Fruit fly (Drosophila melanogaster) whole organism, embryonic: ENCODE results near the gene Fbw5.

Experiments
- Blimp-1 ChIP-seq: fragments of 200-800 bp; sonication (Bioruptor generic); optimal IDR thresholded peaks from 3 replicates; lab custom pipeline; 2018; ENCODE audit warnings: missing biosample characterization, missing genetic modification characterization, mild to moderate bottlenecking, moderate library complexity, missing genetic modification reagents
- CG10431 ChIP-seq: fragments of 200-800 bp; sonication (Bioruptor generic); optimal IDR thresholded peaks from 3 replicates; lab custom pipeline; 2018; ENCODE audit warnings: missing biosample characterization, mild to moderate bottlenecking, missing genetic modification characterization
- CG12104 ChIP-seq: fragments of 200-800 bp; sonication (Bioruptor generic); optimal IDR thresholded peaks from 3 replicates; lab custom pipeline; 2016; ENCODE audit warnings: missing biosample characterization, missing genetic modification characterization
- CG13287 ChIP-seq: fragments of 200-800 bp; sonication (Bioruptor generic); IDR thresholded peaks from 2 replicates; pipeline ENCODE4 v1.3.6; 2022; ENCODE audit warnings: missing biosample characterization, missing genetic modification characterization; ENCODE audit not compliant: partially characterized antibody
- CG14050 ChIP-seq: fragments of 200-800 bp; sonication (Bioruptor generic); IDR thresholded peaks from 3 replicates; pipeline ENCODE4 v1.3.6; 2022; ENCODE audit warnings: missing biosample characterization, missing genetic modification characterization
- CG15514 ChIP-seq: fragments of 200-800 bp; sonication (Bioruptor generic); optimal IDR thresholded peaks from 3 replicates; lab custom pipeline; 2017; ENCODE audit warnings: missing biosample characterization, missing genetic modification characterization, mild to moderate bottlenecking, moderate library complexity, missing genetic modification reagents
- CG1603 ChIP-seq: fragments of 200-800 bp; sonication (Bioruptor generic); optimal IDR thresholded peaks from 2 replicates; lab custom pipeline; 2019; ENCODE audit warnings: missing biosample characterization, mild to moderate bottlenecking, missing genetic modification characterization, moderate library complexity
- CG18011 ChIP-seq: fragments of 200-800 bp; sonication (Bioruptor generic); optimal IDR thresholded peaks from 2 replicates; lab custom pipeline; 2017; ENCODE audit warnings: missing biosample characterization, missing genetic modification characterization, mild to moderate bottlenecking, moderate library complexity, missing genotype
- CG18619 ChIP-seq: fragments of 200-800 bp; sonication (Bioruptor generic); optimal IDR thresholded peaks from 3 replicates; lab custom pipeline; 2017; ENCODE audit warnings: missing biosample characterization, mild to moderate bottlenecking, missing genetic modification characterization
- CG31388 ChIP-seq: fragments of 200-800 bp; sonication (Bioruptor generic); optimal IDR thresholded peaks from 2 replicates; lab custom pipeline; 2016; ENCODE audit warnings: missing biosample characterization, missing genetic modification characterization
- CG3847 ChIP-seq: fragments of 200-800 bp; sonication (Bioruptor generic); IDR thresholded peaks from 2 replicates; pipeline ENCODE4 v1.3.6; 2022; ENCODE audit warnings: missing biosample characterization, missing genetic modification characterization
- CG4282 ChIP-seq: fragments of 200-800 bp; sonication (Bioruptor generic); optimal IDR thresholded peaks from 2 replicates; lab custom pipeline; 2016; ENCODE audit warnings: missing biosample characterization, missing genetic modification characterization
- CG4404 ChIP-seq: fragments of 200-800 bp; sonication (Bioruptor generic); IDR thresholded peaks from 2 replicates; pipeline ENCODE4 v1.3.6; 2022; ENCODE audit warnings: missing biosample characterization, missing genetic modification characterization
- CG4730 ChIP-seq: fragments of 200-800 bp; sonication (Bioruptor generic); IDR thresholded peaks from 2 replicates; pipeline ENCODE4 v1.3.6; 2022; ENCODE audit warnings: missing biosample characterization, missing genetic modification characterization
- CG6813 ChIP-seq: fragments of 200-800 bp; sonication (Bioruptor generic); optimal IDR thresholded peaks from 2 replicates; lab custom pipeline; 2017; ENCODE audit warnings: missing biosample characterization, missing genetic modification characterization, mild to moderate bottlenecking, moderate library complexity, missing genetic modification reagents
- CG7372 ChIP-seq: fragments of 200-800 bp; sonication (Bioruptor generic); IDR thresholded peaks from 2 replicates; pipeline ENCODE4 v1.3.6; 2022; ENCODE audit warnings: missing biosample characterization, missing genetic modification characterization
- CG7963 ChIP-seq: fragments of 200-800 bp; sonication (Bioruptor generic); IDR thresholded peaks from 3 replicates; pipeline ENCODE4 v1.3.6; 2022; ENCODE audit warnings: missing biosample characterization, missing genetic modification characterization; ENCODE audit not compliant: partially characterized antibody
- CG7987 ChIP-seq: fragments of 200-800 bp; sonication (Bioruptor generic); optimal IDR thresholded peaks from 2 replicates; lab custom pipeline; 2018; ENCODE audit warnings: missing biosample characterization, mild to moderate bottlenecking, missing genetic modification characterization, moderate library complexity
- CG8765 ChIP-seq: fragments of 200-800 bp; sonication (Bioruptor generic); IDR thresholded peaks from 2 replicates; pipeline ENCODE4 v1.3.6; 2022; ENCODE audit warnings: missing biosample characterization, missing genetic modification characterization
- CG9727 ChIP-seq: fragments of 200-800 bp; sonication (Bioruptor generic); optimal IDR thresholded peaks from 3 replicates; lab custom pipeline; 2017; ENCODE audit warnings: missing biosample characterization, mild to moderate bottlenecking, missing genetic modification characterization
- CG9932 ChIP-seq: fragments of 200-800 bp; sonication (Bioruptor generic); IDR thresholded peaks from 2 replicates; pipeline ENCODE4 v1.3.6; 2022; ENCODE audit warnings: missing biosample characterization, missing genetic modification characterization
- Chrac-16 ChIP-seq: fragments of 200-800 bp; sonication (Bioruptor generic); optimal IDR thresholded peaks from 3 replicates; lab custom pipeline; 2016; ENCODE audit warnings: missing biosample characterization, missing genetic modification characterization
- D19B ChIP-seq: fragments of 200-800 bp; sonication (Bioruptor generic); optimal IDR thresholded peaks from 2 replicates; lab custom pipeline; 2017; ENCODE audit warnings: missing biosample characterization, mild to moderate bottlenecking, missing genetic modification characterization
- Gsc ChIP-seq: fragments of 200-800 bp; sonication (Bioruptor generic); IDR thresholded peaks from 2 replicates; pipeline ENCODE4 v1.3.6; 2022; ENCODE audit warnings: missing biosample characterization, missing genetic modification characterization
- H15 ChIP-seq: fragments of 200-800 bp; sonication (Bioruptor generic); IDR thresholded peaks from 3 replicates; pipeline ENCODE4 v1.3.6; 2022; ENCODE audit warnings: missing biosample characterization, missing genetic modification characterization
- HmgD ChIP-seq: fragments of 200-800 bp; sonication (Bioruptor generic); optimal IDR thresholded peaks from 3 replicates; lab custom pipeline; 2016; ENCODE audit warnings: missing biosample characterization, missing genetic modification characterization
- HmgZ ChIP-seq: fragments of 200-800 bp; sonication (Bioruptor generic); optimal IDR thresholded peaks from 2 replicates; lab custom pipeline; 2018; ENCODE audit warnings: missing biosample characterization, mild to moderate bottlenecking, missing genetic modification characterization
- Lhr ChIP-seq: fragments of 200-800 bp; sonication (Bioruptor generic); optimal IDR thresholded peaks from 3 replicates; lab custom pipeline; 2017; ENCODE audit warnings: mild to moderate bottlenecking, missing biosample characterization, missing genetic modification reagents, missing genetic modification characterization
- Nf-YA ChIP-seq: fragments of 200-800 bp; sonication (Bioruptor generic); IDR thresholded peaks from 2 replicates; pipeline ENCODE4 v1.3.6; 2022; ENCODE audit warnings: missing biosample characterization, missing genetic modification characterization
- Sox100B ChIP-seq: fragments of 200-800 bp; sonication (Bioruptor generic); optimal IDR thresholded peaks from 3 replicates; lab custom pipeline; 2018; ENCODE audit warnings: missing biosample characterization, mild to moderate bottlenecking, missing genetic modification characterization
- Tbp ChIP-seq: fragments of >200 bp; optimal IDR thresholded peaks from 2 replicates; lab custom pipeline; 2018; ENCODE audit warnings: missing biosample characterization, missing genetic modification characterization
- YL-1 ChIP-seq: fragments of 200-800 bp; sonication (Bioruptor generic); optimal IDR thresholded peaks from 3 replicates; lab custom pipeline; 2017; ENCODE audit warnings: missing biosample characterization, mild to moderate bottlenecking, missing genetic modification characterization
- aop ChIP-seq: fragments of 200-800 bp; sonication (Bioruptor generic); IDR thresholded peaks from 2 replicates; pipeline ENCODE4 v1.3.6; 2022; ENCODE audit warnings: missing biosample characterization, missing genetic modification characterization
- chn ChIP-seq: fragments of 200-800 bp; sonication (Bioruptor generic); optimal IDR thresholded peaks from 2 replicates; lab custom pipeline; 2016; ENCODE audit warnings: missing biosample characterization, missing genetic modification characterization
- ems ChIP-seq: fragments of 200-800 bp; sonication (Bioruptor generic); optimal IDR thresholded peaks from 3 replicates; lab custom pipeline; 2016; ENCODE audit warnings: missing biosample characterization, missing genetic modification characterization
- gcm2 ChIP-seq: fragments of 200-800 bp; sonication (Bioruptor generic); optimal IDR thresholded peaks from 2 replicates; lab custom pipeline; 2016; ENCODE audit warnings: missing biosample characterization, missing genetic modification characterization
- her ChIP-seq: fragments of 200-800 bp; sonication (Bioruptor generic); optimal IDR thresholded peaks from 2 replicates; lab custom pipeline; 2016; ENCODE audit warnings: missing biosample characterization, missing genetic modification characterization
- inv ChIP-seq: fragments of 200-800 bp; sonication (Bioruptor generic); IDR thresholded peaks from 2 replicates; pipeline ENCODE4 v1.3.6; 2022; ENCODE audit warnings: missing biosample characterization, missing genetic modification characterization; ENCODE audit not compliant: partially characterized antibody
- kni ChIP-seq: fragments of 200-800 bp; sonication (Bioruptor generic); optimal IDR thresholded peaks from 3 replicates; lab custom pipeline; 2017; ENCODE audit warnings: mild to moderate bottlenecking, missing biosample characterization, missing genetic modification reagents, missing genetic modification characterization
- org-1 ChIP-seq: fragments of 200-800 bp; sonication (Bioruptor generic); optimal IDR thresholded peaks from 2 replicates; lab custom pipeline; 2017; ENCODE audit warnings: missing biosample characterization, missing genetic modification characterization
- pho ChIP-seq: fragments of 200-800 bp; sonication (Bioruptor generic); optimal IDR thresholded peaks from 2 replicates; lab custom pipeline; 2016; ENCODE audit warnings: missing biosample characterization, missing genetic modification characterization
- phol ChIP-seq: fragments of 200-800 bp; sonication (Bioruptor generic); optimal IDR thresholded peaks from 3 replicates; lab custom pipeline; 2018; ENCODE audit warnings: missing biosample characterization, mild to moderate bottlenecking, missing genetic modification characterization, moderate library complexity
- psq ChIP-seq: fragments of 200-800 bp; sonication (Bioruptor generic); optimal IDR thresholded peaks from 2 replicates; lab custom pipeline; 2017; ENCODE audit warnings: missing biosample characterization, missing genetic modification characterization
- ro ChIP-seq: fragments of 200-800 bp; sonication (Bioruptor generic); IDR thresholded peaks from 2 replicates; pipeline ENCODE4 v1.3.6; 2022; ENCODE audit warnings: missing biosample characterization, missing genetic modification characterization
- scrt ChIP-seq: fragments of 200-800 bp; sonication (Bioruptor generic); optimal IDR thresholded peaks from 2 replicates; lab custom pipeline; 2018; ENCODE audit warnings: missing biosample characterization, mild to moderate bottlenecking, missing genetic modification characterization, moderate library complexity
- slou ChIP-seq: fragments of 200-800 bp; sonication (Bioruptor generic); optimal IDR thresholded peaks from 3 replicates; lab custom pipeline; 2016; ENCODE audit warnings: missing biosample characterization, missing genetic modification characterization
- sug ChIP-seq: fragments of 200-800 bp; optimal IDR thresholded peaks from 2 replicates; lab custom pipeline; 2019; ENCODE audit warnings: missing biosample characterization, mild to moderate bottlenecking, missing genetic modification characterization, moderate library complexity
- vfl ChIP-seq: fragments of 200-800 bp; sonication (Bioruptor generic); optimal IDR thresholded peaks from 2 replicates; lab custom pipeline; 2016; ENCODE audit warnings: missing biosample characterization, missing genetic modification characterization
- vnd ChIP-seq: fragments of 200-800 bp; sonication (Bioruptor generic); IDR thresholded peaks from 3 replicates; pipeline ENCODE4 v1.3.6; 2022; ENCODE audit warnings: missing biosample characterization, missing genetic modification characterization; ENCODE audit not compliant: partially characterized antibody
- zen2 ChIP-seq: fragments of 200-800 bp; sonication (Bioruptor generic); IDR thresholded peaks from 3 replicates; pipeline ENCODE4 v1.3.6; 2022; ENCODE audit warnings: missing biosample characterization, missing genetic modification characterization; ENCODE audit not compliant: partially characterized antibody

Gene Fbw5

DNA sequence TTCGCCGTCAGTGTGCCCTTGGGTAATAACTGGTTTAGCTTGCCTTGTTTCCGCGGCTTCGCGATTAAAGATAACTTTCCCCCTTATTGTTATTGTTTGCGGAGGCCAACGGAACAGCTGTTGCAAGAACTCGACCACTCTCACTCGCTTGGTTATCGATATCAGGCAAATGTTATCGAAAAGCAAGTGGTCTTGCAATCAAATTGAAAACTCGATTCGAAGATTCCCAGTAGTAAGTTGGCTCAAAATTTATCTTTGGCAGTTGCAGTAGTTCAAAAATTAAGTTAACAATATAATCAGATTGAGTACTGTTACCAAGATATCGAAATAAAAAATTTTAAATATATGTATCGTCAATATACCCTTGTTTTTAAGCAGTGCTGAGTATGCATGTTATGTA is at the start of gene Fbw5, which contains the start of gene CG9147 (continued):
- peak; percentile 99 for TF ChIP-seq CG31388
- peak; percentile 100 for TF ChIP-seq D19B (GFP tag; lab: Kevin White, UChicago)
- TF ChIP-seq CG7963 (GFP tag; lab: Robert Waterston, UW) = peak; percentile 52; the same call in 1 of the 3 replicates
- TF ChIP-seq CG4730 = peak; percentile 99
- TF ChIP-seq CG3847 (GFP tag; lab: Robert Waterston, UW) = peak; percentile 99
- peak; percentile 95 for TF ChIP-seq CG15514 (GFP tag; lab: Kevin White, UChicago)
- peak; percentile 97 for TF ChIP-seq scrt (GFP tag; lab: Kevin White, UChicago)
- peak; percentile 99 for TF ChIP-seq Sox100B
- peak; percentile 98 for TF ChIP-seq CG4282 (GFP tag; lab: Kevin White, UChicago)
- peak; percentile 97 for TF ChIP-seq psq (GFP tag; lab: Kevin White, UChicago)
- peak; percentile 99 for TF ChIP-seq ems
- peak; percentile 100 for TF ChIP-seq YL-1
- peak; percentile 99 for TF ChIP-seq Blimp-1 (GFP tag; lab: Kevin White, UChicago)
- TF ChIP-seq Gsc (GFP tag; lab: Robert Waterston, UW) = peak; percentile 96; the same call in 1 of the 2 replicates
- TF ChIP-seq Chrac-16 (GFP tag; lab: Kevin White, UChicago) = peak; percentile 100
- TF ChIP-seq sug (tag; lab: Kevin White, UChicago) = peak; percentile 98
- peak; percentile 65; the same call in 2 of the 3 replicates for TF ChIP-seq zen2 (GFP tag; lab: Robert Waterston, UW)
- peak; percentile 70 for TF ChIP-seq kni (GFP tag; lab: Kevin White, UChicago)
- peak; percentile 99 for TF ChIP-seq vfl
- no peak; the same call in 2 of the 3 replicates for TF ChIP-seq vnd (GFP tag; lab: Robert Waterston, UW)
- peak; percentile 100 for TF ChIP-seq chn (GFP tag; lab: Kevin White, UChicago)
- TF ChIP-seq Lhr (GFP tag; lab: Kevin White, UChicago) = peak; percentile 98
- peak; percentile 99 for TF ChIP-seq pho (GFP tag; lab: Kevin White, UChicago)
- peak; percentile 99 for TF ChIP-seq CG7372 (GFP tag; lab: Robert Waterston, UW)
- TF ChIP-seq CG4404 = peak; percentile 98
- peak; percentile 99 for TF ChIP-seq CG9932
- peak; percentile 99 for TF ChIP-seq HmgD (GFP tag; lab: Kevin White, UChicago)
- peak; percentile 100 for TF ChIP-seq CG12104 (GFP tag; lab: Kevin White, UChicago)
- TF ChIP-seq CG14050 (GFP tag; lab: Robert Waterston, UW) = peak; percentile 100
- TF ChIP-seq CG1603 (tag; lab: Kevin White, UChicago) = peak; percentile 99
- TF ChIP-seq CG6813 (GFP tag; lab: Kevin White, UChicago) = peak; percentile 98
- peak; percentile 98 for TF ChIP-seq gcm2 (GFP tag; lab: Kevin White, UChicago)
- no peak for TF ChIP-seq Tbp
- peak; percentile 99 for TF ChIP-seq H15 (GFP tag; lab: Robert Waterston, UW)
- peak; percentile 99 for TF ChIP-seq ro (GFP tag; lab: Robert Waterston, UW)
- peak; percentile 93 for TF ChIP-seq CG18011 (GFP tag; lab: Kevin White, UChicago)
- peak; percentile 98 for TF ChIP-seq CG8765 (GFP tag; lab: Robert Waterston, UW)
- TF ChIP-seq inv (GFP tag; lab: Robert Waterston, UW) = peak; percentile 18; the same call in 1 of the 2 replicates
- TF ChIP-seq her = peak; percentile 98
- peak; percentile 98 for TF ChIP-seq CG7987 (GFP tag; lab: Kevin White, UChicago)
- TF ChIP-seq aop = peak; percentile 96
- TF ChIP-seq CG18619 (GFP tag; lab: Kevin White, UChicago) = peak; percentile 100
- peak; percentile 100 for TF ChIP-seq CG9727 (GFP tag; lab: Kevin White, UChicago)
- TF ChIP-seq Nf-YA = peak; percentile 99
- TF ChIP-seq HmgZ (tag; lab: Kevin White, UChicago) = peak; percentile 100
- peak; percentile 98 for TF ChIP-seq CG10431 (GFP tag; lab: Kevin White, UChicago)
- peak; percentile 99 for TF ChIP-seq slou (GFP tag; lab: Kevin White, UChicago)
- peak; percentile 81 for TF ChIP-seq CG13287 (GFP tag; lab: Robert Waterston, UW)
- TF ChIP-seq phol (tag; lab: Kevin White, UChicago) = peak; percentile 98
- TF ChIP-seq org-1 (GFP tag; lab: Kevin White, UChicago) = peak; percentile 99
